Fruit fly (Drosophila melanogaster) whole organism, pupa: Measurements from ENCODE around the gene CG5446.

ENCODE experiments used
- CG10348 ChIP-seq: fragments of 200-800 bp; sonication (Bioruptor generic); IDR thresholded peaks from 2 replicates; pipeline ENCODE4 v1.3.6; 2022; ENCODE audit warnings: missing biosample characterization, missing genetic modification characterization
- CG12605 ChIP-seq: fragments of 200-800 bp; sonication (Bioruptor generic); IDR thresholded peaks from 2 replicates; pipeline ENCODE4 v1.3.6; 2022; ENCODE audit warnings: missing biosample characterization, missing genetic modification characterization
- CG13204 ChIP-seq: fragments of 200-800 bp; sonication (Bioruptor generic); optimal IDR thresholded peaks from 2 replicates; lab custom pipeline; 2018; ENCODE audit warnings: missing biosample characterization, mild to moderate bottlenecking, missing genetic modification characterization, moderate library complexity
- CG14655 ChIP-seq: fragments of 200-800 bp; sonication (Bioruptor generic); optimal IDR thresholded peaks from 3 replicates; lab custom pipeline; 2017; ENCODE audit warnings: mild to moderate bottlenecking, missing biosample characterization, missing genetic modification reagents, missing genetic modification characterization
- CG15710 ChIP-seq: fragments of 200-800 bp; sonication (Bioruptor generic); optimal IDR thresholded peaks from 2 replicates; lab custom pipeline; 2018; ENCODE audit warnings: missing biosample characterization, mild to moderate bottlenecking, missing genetic modification characterization, moderate library complexity
- CG17806 ChIP-seq: fragments of 200-800 bp; sonication (Bioruptor generic); optimal IDR thresholded peaks from 2 replicates; lab custom pipeline; 2018; ENCODE audit warnings: missing biosample characterization, mild to moderate bottlenecking, missing genetic modification characterization, moderate library complexity
- CG32121 ChIP-seq: fragments of 200-800 bp; sonication (Bioruptor generic); IDR thresholded peaks from 2 replicates; pipeline ENCODE4 v1.3.6; 2022; ENCODE audit warnings: missing biosample characterization, missing genetic modification characterization
- CG34367 ChIP-seq: fragments of 200-800 bp; sonication (Bioruptor generic); optimal IDR thresholded peaks from 2 replicates; lab custom pipeline; 2018; ENCODE audit warnings: missing biosample characterization, mild to moderate bottlenecking, missing genetic modification characterization
- CG4496 ChIP-seq: fragments of 200-800 bp; sonication (Bioruptor generic); IDR thresholded peaks from 3 replicates; pipeline ENCODE4 v1.3.6; 2022; ENCODE audit warnings: missing biosample characterization, missing genetic modification characterization
- CG8159 ChIP-seq: fragments of 200-800 bp; sonication (Bioruptor generic); optimal IDR thresholded peaks from 3 replicates; lab custom pipeline; 2018; ENCODE audit warnings: missing biosample characterization, mild to moderate bottlenecking, missing genetic modification characterization, moderate library complexity
- CG8301 ChIP-seq: fragments of 200-800 bp; sonication (Bioruptor generic); optimal IDR thresholded peaks from 2 replicates; lab custom pipeline; 2018; ENCODE audit warnings: missing biosample characterization, mild to moderate bottlenecking, missing genetic modification characterization
- CG9948 ChIP-seq: fragments of 200-800 bp; sonication (Bioruptor generic); optimal IDR thresholded peaks from 2 replicates; lab custom pipeline; 2018; ENCODE audit warnings: missing biosample characterization, mild to moderate bottlenecking, missing genetic modification characterization, moderate library complexity
- D1 ChIP-seq: fragments of 200-800 bp; sonication (Bioruptor generic); optimal IDR thresholded peaks from 2 replicates; lab custom pipeline; 2018; ENCODE audit warnings: missing biosample characterization, mild to moderate bottlenecking, missing genetic modification characterization, moderate library complexity
- EcR ChIP-seq: fragments of 200-800 bp; sonication (Bioruptor generic); optimal IDR thresholded peaks from 3 replicates; lab custom pipeline; 2019; ENCODE audit warnings: missing biosample characterization, missing genetic modification characterization, mild to moderate bottlenecking, moderate library complexity, missing genetic modification reagents
- Ets98B ChIP-seq: fragments of 200-800 bp; sonication (Bioruptor generic); IDR thresholded peaks from 2 replicates; pipeline ENCODE4 v1.3.6; 2022; ENCODE audit warnings: missing biosample characterization, missing genetic modification characterization
- Pif1A ChIP-seq: fragments of 200-800 bp; sonication (Bioruptor generic); optimal IDR thresholded peaks from 3 replicates; lab custom pipeline; 2016; ENCODE audit warnings: missing biosample characterization, missing genetic modification characterization
- Pif1B ChIP-seq: fragments of 200-800 bp; sonication (Bioruptor generic); optimal IDR thresholded peaks from 3 replicates; lab custom pipeline; 2016; ENCODE audit warnings: missing biosample characterization, missing genetic modification characterization
- fd96Ca ChIP-seq: fragments of 200-800 bp; sonication (Bioruptor generic); IDR thresholded peaks from 3 replicates; pipeline ENCODE4 v1.3.6; 2022; ENCODE audit warnings: missing biosample characterization, missing genetic modification characterization
- gl ChIP-seq: fragments of 200-800 bp; sonication (Bioruptor generic); optimal IDR thresholded peaks from 2 replicates; lab custom pipeline; 2018; ENCODE audit warnings: missing biosample characterization, mild to moderate bottlenecking, missing genetic modification characterization
- rn ChIP-seq: fragments of 200-800 bp; sonication (Bioruptor generic); IDR thresholded peaks from 2 replicates; pipeline ENCODE4 v1.3.6; 2022; ENCODE audit warnings: missing biosample characterization, missing genetic modification characterization

CG5446 gene

DNA sequence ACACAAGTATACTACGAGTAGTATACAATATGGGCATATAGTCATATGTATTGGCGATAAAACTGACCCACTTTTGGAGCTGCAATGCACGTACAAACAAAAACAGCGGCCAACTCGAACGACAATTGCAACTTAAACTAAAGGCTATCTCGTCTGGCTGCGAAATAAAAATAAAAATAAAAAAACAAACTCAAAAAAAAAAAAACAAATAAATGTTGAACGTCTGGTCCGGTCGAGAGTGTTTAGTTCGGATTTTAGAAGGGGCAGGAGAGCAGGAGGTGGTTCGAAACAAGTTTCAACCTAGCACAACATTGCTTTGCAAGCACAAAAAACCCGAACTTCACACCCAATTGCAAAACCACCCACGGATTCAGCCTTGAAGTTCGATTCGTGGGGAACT lies 44.4 kb upstream of the CG5446 start:
- TF ChIP-seq CG12605 (GFP tag; lab: Robert Waterston, UW) (peak; percentile 61), Ets98B (GFP tag; lab: Robert Waterston, UW) (peak; percentile 56; the same call in 1 of the 2 replicates), fd96Ca (GFP tag; lab: Robert Waterston, UW) (no peak; the same call in 2 of the 3 replicates), CG10348 (no peak), gl (tag; lab: Kevin White, UChicago) (no peak), CG4496 (GFP tag; lab: Robert Waterston, UW) (peak; percentile 63; the same call in 2 of the 3 replicates), CG32121 (peak; percentile 47)

- TF ChIP-seq CG32121 = no peak
- no peak for TF ChIP-seq CG8301 (tag; lab: Kevin White, UChicago)
- no peak for TF ChIP-seq CG10348
- no peak for TF ChIP-seq D1
- no peak for TF ChIP-seq CG14655
- no peak for TF ChIP-seq CG15710 (tag; lab: Kevin White, UChicago)
- no peak for TF ChIP-seq EcR (GFP tag; lab: Kevin White, UChicago)
- TF ChIP-seq Ets98B (GFP tag; lab: Robert Waterston, UW) = no peak
- no peak for TF ChIP-seq CG13204 (GFP tag; lab: Kevin White, UChicago)
- no peak for TF ChIP-seq Pif1A (GFP tag; lab: Kevin White, UChicago)
- TF ChIP-seq CG9948 (tag; lab: Kevin White, UChicago) = no peak
- no peak for TF ChIP-seq CG4496 (GFP tag; lab: Robert Waterston, UW)
Observed at dm6 chr2L:12469235-12469634, 41.7 kb upstream of the CG5446 start.

DNA sequence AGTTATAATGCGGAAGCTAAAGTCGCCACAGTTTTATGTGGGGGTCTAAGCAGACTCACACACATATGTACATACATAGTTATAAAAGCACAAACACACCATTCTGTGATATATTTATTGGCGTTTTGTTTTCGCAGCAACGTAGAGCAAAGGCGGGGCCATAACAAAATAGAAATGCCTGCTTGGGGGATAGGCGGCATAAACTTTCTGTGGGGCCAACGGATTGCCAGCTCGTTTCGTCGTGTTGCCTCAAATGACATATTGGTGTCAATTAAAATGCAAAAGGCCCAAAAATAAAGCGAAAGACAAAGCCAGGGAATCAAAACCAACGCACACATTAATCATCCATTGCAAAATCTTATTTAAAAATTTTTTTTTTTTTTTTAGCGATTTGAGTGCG lies 41.3 kb upstream of the CG5446 start:
- TF ChIP-seq rn (GFP tag; lab: Robert Waterston, UW) (no peak), Ets98B (GFP tag; lab: Robert Waterston, UW) (no peak), Pif1B (GFP tag; lab: Kevin White, UChicago) (no peak), CG9948 (tag; lab: Kevin White, UChicago) (no peak), EcR (GFP tag; lab: Kevin White, UChicago) (no peak)

DNA sequence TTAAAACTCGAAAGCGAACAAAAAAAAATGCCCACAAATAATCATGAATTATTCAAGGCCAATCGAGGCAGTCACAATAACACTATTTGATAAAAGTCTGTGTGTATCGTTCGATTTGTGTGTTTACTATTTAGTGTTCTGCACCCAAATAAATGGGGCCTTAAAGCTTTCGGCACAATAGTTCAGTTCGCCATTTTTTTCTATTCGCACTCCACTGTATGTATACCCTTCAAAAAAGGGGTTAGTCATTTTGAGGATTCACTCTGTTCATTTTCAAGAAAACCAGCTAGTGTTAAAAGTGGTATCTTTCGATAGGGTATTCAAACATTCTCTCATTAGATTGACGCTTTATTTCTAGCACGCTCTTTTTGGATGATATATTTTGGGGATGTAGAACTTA lies 40.2 kb upstream of the CG5446 start:
- peak; percentile 24; the same call in 1 of the 2 replicates for TF ChIP-seq Ets98B (GFP tag; lab: Robert Waterston, UW)
- no peak for TF ChIP-seq CG15710 (tag; lab: Kevin White, UChicago)
- peak; percentile 38; the same call in 1 of the 2 replicates for TF ChIP-seq CG32121
- TF ChIP-seq, all 21 proteins: peak for 2

DNA sequence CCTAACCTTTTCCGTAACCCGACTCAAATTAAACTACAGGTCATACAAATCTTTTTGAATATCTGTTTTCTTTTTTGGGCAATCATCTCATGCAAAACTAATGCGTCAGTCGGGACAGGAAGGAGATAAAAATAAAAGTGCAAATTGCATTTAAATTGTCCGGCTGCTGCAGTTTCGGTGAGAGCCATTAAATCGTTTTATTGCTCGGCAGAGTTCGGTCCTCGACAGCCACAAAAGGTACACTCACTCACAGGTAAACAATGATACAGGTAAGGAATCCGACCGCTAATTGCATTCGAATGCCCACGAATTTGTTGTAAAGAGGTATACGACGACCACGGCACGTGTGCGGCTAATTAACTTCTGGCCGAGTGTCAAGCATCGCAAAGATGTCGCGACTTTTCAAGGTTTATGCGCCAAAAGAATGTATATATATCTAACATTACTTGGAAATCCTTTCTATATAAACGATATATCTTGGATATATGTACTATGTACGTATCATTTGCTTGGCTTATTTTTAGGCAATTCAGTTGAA lies 39.1 kb upstream of the CG5446 start:
- TF ChIP-seq CG9948 (tag; lab: Kevin White, UChicago) (no peak), gl (tag; lab: Kevin White, UChicago) (no peak), CG4496 (GFP tag; lab: Robert Waterston, UW) (no peak), CG17806 (tag; lab: Kevin White, UChicago) (no peak), EcR (GFP tag; lab: Kevin White, UChicago) (no peak), CG34367 (tag; lab: Kevin White, UChicago) (no peak), CG13204 (GFP tag; lab: Kevin White, UChicago) (no peak), CG12605 (GFP tag; lab: Robert Waterston, UW) (no peak), fd96Ca (GFP tag; lab: Robert Waterston, UW) (no peak), CG8159 (tag; lab: Kevin White, UChicago) (no peak)

- TF ChIP-seq CG10348 (no peak), CG12605 (GFP tag; lab: Robert Waterston, UW) (no peak), CG13204 (GFP tag; lab: Kevin White, UChicago) (no peak), fd96Ca (GFP tag; lab: Robert Waterston, UW) (no peak)
Observed at dm6 chr2L:12465164-12466011, 37.9 kb upstream of the CG5446 start.

dm6 chr2L:12464065-12464464 lies 36.6 kb upstream of the CG5446 start:
- TF ChIP-seq Ets98B (GFP tag; lab: Robert Waterston, UW) = no peak
- no peak for TF ChIP-seq fd96Ca (GFP tag; lab: Robert Waterston, UW)
- TF ChIP-seq CG9948 (tag; lab: Kevin White, UChicago) = no peak
- no peak for TF ChIP-seq CG34367 (tag; lab: Kevin White, UChicago)
- no peak for TF ChIP-seq CG17806 (tag; lab: Kevin White, UChicago)
- no peak for TF ChIP-seq CG12605 (GFP tag; lab: Robert Waterston, UW)
- no peak for TF ChIP-seq CG13204 (GFP tag; lab: Kevin White, UChicago)
- TF ChIP-seq rn (GFP tag; lab: Robert Waterston, UW) = no peak
